Fruit fly (Drosophila melanogaster) ovary, adult (tissue): ENCODE data around the gene CG5664.

Source experiments
- CG17801 ChIP-seq: fragments of 200-800 bp; optimal IDR thresholded peaks from 2 replicates; lab custom pipeline; 2019; ENCODE audit warnings: missing biosample characterization, mild to moderate bottlenecking, missing genetic modification characterization, moderate library complexity; ENCODE audit not compliant: partially characterized antibody

CG5664 gene

DNA sequence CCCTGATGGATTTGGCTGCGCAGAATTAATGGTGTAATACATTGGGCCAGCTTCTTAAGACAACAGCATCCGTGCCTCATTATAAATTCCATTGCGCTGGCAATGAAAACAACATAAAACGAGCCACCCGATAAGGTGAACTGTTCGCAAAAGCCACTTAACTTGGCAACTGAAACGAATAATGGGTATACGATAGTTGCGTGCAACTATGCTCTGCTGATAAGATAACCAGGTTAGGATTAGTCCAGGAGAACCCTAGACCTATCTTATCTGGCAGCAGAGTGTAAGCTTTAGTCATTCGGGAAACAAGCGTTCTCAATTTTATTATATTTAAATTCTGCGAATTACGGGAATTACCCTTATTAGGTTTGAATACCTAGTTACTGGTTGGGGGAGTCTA lies 50.7 kb downstream of the CG5664 start:
- no peak for TF ChIP-seq CG17801 (GFP tag; lab: Kevin White, UChicago)

DNA sequence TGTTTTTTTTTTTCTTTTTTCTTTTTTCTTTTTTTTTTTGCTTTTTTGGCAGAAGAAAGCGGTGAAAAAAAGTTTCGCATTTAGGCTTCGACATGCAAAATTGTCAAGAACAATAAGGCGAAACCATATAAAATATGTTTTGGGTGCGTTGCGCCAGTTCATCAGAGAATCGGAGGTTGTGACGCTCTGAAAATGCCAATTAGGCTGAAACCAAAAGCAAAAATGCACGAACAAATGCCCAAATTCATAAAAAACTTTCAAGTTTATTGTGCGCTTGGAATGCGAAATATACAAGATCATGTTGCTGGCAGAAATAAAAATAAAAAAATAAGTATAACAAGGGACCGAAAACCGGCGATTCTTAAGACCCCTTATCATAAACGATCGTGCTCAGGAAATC lies 51.4 kb downstream of the CG5664 start:
- peak; percentile 44 for TF ChIP-seq CG17801 (GFP tag; lab: Kevin White, UChicago)

dm6 chr3L:21388824-21389223 lies 52.3 kb downstream of the CG5664 start:
- peak; percentile 24 for TF ChIP-seq CG17801 (GFP tag; lab: Kevin White, UChicago)
